Worm (Caenorhabditis elegans) whole organism, L4 larva: ENCODE measurements around the gene miz-1.

Experiments
- F10B5.3 ChIP-seq: sonication (generic microtip); optimal IDR thresholded peaks from 2 replicates; lab custom pipeline; 2016; ENCODE audit warnings: mild to moderate bottlenecking, missing genetic modification characterization, missing compliant biosample characterization
- F26F4.8 ChIP-seq: fragments of 200-800 bp; sonication (Bioruptor generic); conservative IDR thresholded peaks from 2 replicates; pipeline ENCODE4 v1.3.6; 2022; ENCODE audit warnings: missing genetic modification characterization, missing compliant biosample characterization
- F49E8.2 ChIP-seq: sonication (generic microtip); optimal IDR thresholded peaks from 2 replicates; lab custom pipeline; 2016; ENCODE audit warnings: missing compliant biosample characterization, mild to moderate bottlenecking, missing genetic modification characterization, borderline replicate concordance
- T20F7.1 ChIP-seq: fragments of 200-800 bp; sonication (Bioruptor generic); optimal IDR thresholded peaks from 2 replicates; lab custom pipeline; 2018; ENCODE audit warnings: mild to moderate bottlenecking, missing genetic modification characterization, missing compliant biosample characterization
- T26A8.4 ChIP-seq: fragments of 200-800 bp; sonication (Bioruptor generic); IDR thresholded peaks from 2 replicates; pipeline ENCODE4 v1.3.6; 2022; ENCODE audit warnings: missing genetic modification characterization, missing compliant biosample characterization
- Y105C5A.15 ChIP-seq: fragments of 200-800 bp; sonication (Bioruptor generic); IDR thresholded peaks from 2 replicates; pipeline ENCODE4 v1.3.6; 2022; ENCODE audit warnings: missing genetic modification characterization, missing compliant biosample characterization
- Y5F2A.4 ChIP-seq: fragments of 200-800 bp; sonication (Bioruptor generic); optimal IDR thresholded peaks from 2 replicates; lab custom pipeline; 2018; ENCODE audit warnings: mild to moderate bottlenecking, missing genetic modification characterization, missing compliant biosample characterization
- Y75B8A.6 ChIP-seq: fragments of 200-800 bp; sonication (Bioruptor generic); IDR thresholded peaks from 2 replicates; pipeline ENCODE4 v1.3.6; 2022; ENCODE audit warnings: missing genetic modification reagents, missing genetic modification characterization, missing compliant biosample characterization
- ZK337.2 ChIP-seq: fragments of 200-800 bp; sonication (Bioruptor generic); IDR thresholded peaks from 2 replicates; pipeline ENCODE4 v1.3.6; 2022; ENCODE audit warnings: missing genetic modification reagents, missing genetic modification characterization, missing compliant biosample characterization
- aha-1 ChIP-seq: fragments of 150-350 bp; peaks from one replicate; lab custom pipeline; 2014; ENCODE audit warnings: missing biosample characterization, missing genetic modification characterization
- aly-2 ChIP-seq: sonication (generic microtip); optimal IDR thresholded peaks from 2 replicates; lab custom pipeline; 2018; ENCODE audit warnings: missing biosample characterization, missing genetic modification characterization
- arid-1 ChIP-seq: fragments of 200-800 bp; sonication (Bioruptor generic); conservative IDR thresholded peaks from 2 replicates; pipeline ENCODE4 v1.3.6; 2022; ENCODE audit warnings: missing genetic modification reagents, missing genetic modification characterization, missing compliant biosample characterization
- ceh-20 ChIP-seq: fragments of 200-800 bp; sonication (Bioruptor generic); IDR thresholded peaks from 2 replicates; pipeline ENCODE4 v1.3.6; 2022; ENCODE audit warnings: missing genetic modification reagents, missing genetic modification characterization, missing compliant biosample characterization
- ces-1 ChIP-seq: fragments of 150-350 bp; sonication (generic microtip); optimal IDR thresholded peaks from 4 replicates; lab custom pipeline; 2014; ENCODE audit warnings: missing biosample characterization, missing genetic modification reagents, missing genetic modification characterization
- daf-19 ChIP-seq: fragments of 200-800 bp; sonication (Bioruptor generic); conservative IDR thresholded peaks from 2 replicates; pipeline ENCODE4 v1.3.6; 2022; ENCODE audit warnings: missing genetic modification characterization, missing compliant biosample characterization
- daf-8 ChIP-seq: fragments of 200-800 bp; sonication (Bioruptor generic); IDR thresholded peaks from 2 replicates; pipeline ENCODE4 v1.3.6; 2022; ENCODE audit warnings: missing genetic modification characterization, missing compliant biosample characterization
- dmd-9 ChIP-seq: fragments of 200-800 bp; sonication (Bioruptor generic); IDR thresholded peaks from 2 replicates; pipeline ENCODE4 v1.3.6; 2022; ENCODE audit warnings: missing genetic modification reagents, missing genetic modification characterization, missing compliant biosample characterization
- fos-1 ChIP-seq: fragments of 150-350 bp; optimal IDR thresholded peaks from 2 replicates; lab custom pipeline; 2014; ENCODE audit warnings: missing biosample characterization, missing genetic modification characterization
- gei-8 ChIP-seq: fragments of 200-800 bp; sonication (Bioruptor generic); optimal IDR thresholded peaks from 2 replicates; lab custom pipeline; 2018; ENCODE audit warnings: mild to moderate bottlenecking, missing genetic modification characterization, missing compliant biosample characterization
- hlh-11 ChIP-seq: fragments of 200-800 bp; sonication (Bioruptor generic); optimal IDR thresholded peaks from 2 replicates; lab custom pipeline; 2018; ENCODE audit warnings: mild to moderate bottlenecking, missing genetic modification characterization, missing compliant biosample characterization
- hlh-30 ChIP-seq: sonication (generic microtip); optimal IDR thresholded peaks from 2 replicates; lab custom pipeline; 2017; ENCODE audit warnings: antibody characterized with exemption, mild to moderate bottlenecking, missing genetic modification characterization, missing compliant biosample characterization; ENCODE audit not compliant: insufficient read depth
- hmg-1.1 ChIP-seq: fragments of 200-800 bp; sonication (Bioruptor generic); IDR thresholded peaks from 2 replicates; pipeline ENCODE4 v1.3.6; 2022; ENCODE audit warnings: missing genetic modification reagents, missing genetic modification characterization, missing compliant biosample characterization
- lim-7 ChIP-seq: fragments of 200-800 bp; sonication (Bioruptor generic); IDR thresholded peaks from 2 replicates; pipeline ENCODE4 v1.3.6; 2022; ENCODE audit warnings: missing genetic modification characterization, missing compliant biosample characterization
- lin-13 ChIP-seq: fragments of 150-350 bp; optimal IDR thresholded peaks from 2 replicates; lab custom pipeline; 2014; ENCODE audit warnings: missing biosample characterization, missing genetic modification reagents, missing genetic modification characterization
- lin-15B ChIP-seq: fragments of 150-350 bp; sonication (generic microtip); optimal IDR thresholded peaks from 3 replicates; lab custom pipeline; 2014; ENCODE audit warnings: missing biosample characterization, missing genetic modification characterization
- lin-29 ChIP-seq: fragments of 200-800 bp; sonication (Bioruptor generic); IDR thresholded peaks from 2 replicates; pipeline ENCODE4 v1.3.6; 2022; ENCODE audit warnings: missing genetic modification reagents, missing genetic modification characterization, missing compliant biosample characterization
- lin-38 ChIP-seq: fragments of 200-800 bp; sonication (Bioruptor generic); IDR thresholded peaks from 2 replicates; pipeline ENCODE4 v1.3.6; 2022; ENCODE audit warnings: missing genetic modification reagents, missing genetic modification characterization, missing compliant biosample characterization
- lin-39 ChIP-seq: fragments of 150-350 bp; optimal IDR thresholded peaks from 2 replicates; lab custom pipeline; 2014; ENCODE audit warnings: missing biosample characterization, missing genetic modification reagents, missing genetic modification characterization
- madf-5 ChIP-seq, 2 experiments: fragments of 200-800 bp; sonication (Bioruptor generic); IDR thresholded peaks; 2 replicates each; pipeline ENCODE4 v1.3.6; 2022; ENCODE audit warnings: missing compliant biosample characterization in 2 of 2, missing genetic modification characterization in 2 of 2
- madf-9 ChIP-seq: fragments of 200-800 bp; sonication (Bioruptor generic); conservative IDR thresholded peaks from 2 replicates; pipeline ENCODE4 v1.3.6; 2022; ENCODE audit warnings: missing genetic modification reagents, missing genetic modification characterization, missing compliant biosample characterization
- mep-1 ChIP-seq: fragments of 150-350 bp; sonication (generic microtip); optimal IDR thresholded peaks from 3 replicates; lab custom pipeline; 2014; ENCODE audit warnings: missing biosample characterization, missing genetic modification characterization
- mes-2 ChIP-seq: sonication (generic microtip); optimal IDR thresholded peaks from 2 replicates; lab custom pipeline; 2016; ENCODE audit warnings: missing genotype, mild to moderate bottlenecking, missing genetic modification characterization, missing compliant biosample characterization; ENCODE audit not compliant: poor library complexity, severe bottlenecking
- mxl-3 ChIP-seq: fragments of 200-800 bp; sonication (Bioruptor generic); optimal IDR thresholded peaks from 2 replicates; lab custom pipeline; 2018; ENCODE audit warnings: mild to moderate bottlenecking, missing genetic modification characterization, missing compliant biosample characterization
- nhr-102 ChIP-seq: sonication (generic microtip); optimal IDR thresholded peaks from 2 replicates; lab custom pipeline; 2016; ENCODE audit warnings: mild to moderate bottlenecking, missing genetic modification characterization, moderate library complexity, missing compliant biosample characterization
- nhr-111 ChIP-seq: fragments of 200-800 bp; sonication (Bioruptor generic); optimal IDR thresholded peaks from 2 replicates; lab custom pipeline; 2018; ENCODE audit warnings: mild to moderate bottlenecking, missing genetic modification characterization, missing compliant biosample characterization
- nhr-237 ChIP-seq: sonication (generic microtip); optimal IDR thresholded peaks from 2 replicates; lab custom pipeline; 2017; ENCODE audit warnings: missing biosample characterization, missing genetic modification characterization
- nhr-25 ChIP-seq: sonication (generic microtip); optimal IDR thresholded peaks from 2 replicates; lab custom pipeline; 2017; ENCODE audit warnings: missing genetic modification characterization, mild to moderate bottlenecking, missing compliant biosample characterization, antibody characterized with exemption, moderate library complexity, borderline replicate concordance; ENCODE audit not compliant: insufficient read depth
- nhr-28 ChIP-seq: fragments of 150-350 bp; optimal IDR thresholded peaks from 2 replicates; lab custom pipeline; 2014; ENCODE audit warnings: missing biosample characterization, missing genetic modification characterization
- php-3 ChIP-seq: fragments of 200-800 bp; sonication (Bioruptor generic); IDR thresholded peaks from 2 replicates; pipeline ENCODE4 v1.3.6; 2022; ENCODE audit warnings: missing genetic modification reagents, missing genetic modification characterization, missing compliant biosample characterization
- rbr-2 ChIP-seq: sonication (generic microtip); optimal IDR thresholded peaks from 2 replicates; lab custom pipeline; 2016; ENCODE audit warnings: missing genotype, missing genetic modification characterization, missing compliant biosample characterization
- sdz-12 ChIP-seq: fragments of 200-800 bp; sonication (Bioruptor generic); optimal IDR thresholded peaks from 2 replicates; lab custom pipeline; 2018; ENCODE audit warnings: mild to moderate bottlenecking, missing genetic modification characterization, missing compliant biosample characterization
- set-16 ChIP-seq: fragments of 200-800 bp; sonication (Bioruptor generic); IDR thresholded peaks from 2 replicates; pipeline ENCODE4 v1.3.6; 2022; ENCODE audit warnings: missing genetic modification reagents, missing genetic modification characterization, missing compliant biosample characterization
- spr-3 ChIP-seq: fragments of 200-800 bp; sonication (Bioruptor generic); optimal IDR thresholded peaks from 2 replicates; lab custom pipeline; 2018; ENCODE audit warnings: mild to moderate bottlenecking, missing genetic modification characterization, missing compliant biosample characterization
- tag-97 ChIP-seq: fragments of 200-800 bp; sonication (Bioruptor generic); IDR thresholded peaks from 2 replicates; pipeline ENCODE4 v1.3.6; 2022; ENCODE audit warnings: missing genetic modification characterization, missing compliant biosample characterization
- tra-1 ChIP-seq: fragments of 200-800 bp; sonication (Bioruptor generic); IDR thresholded peaks from 2 replicates; pipeline ENCODE4 v1.3.6; 2022; ENCODE audit warnings: missing genetic modification reagents, missing genetic modification characterization, missing compliant biosample characterization
- zip-11 ChIP-seq: fragments of 200-800 bp; sonication (Bioruptor generic); IDR thresholded peaks from 2 replicates; pipeline ENCODE4 v1.3.6; 2022; ENCODE audit warnings: missing genetic modification characterization, missing compliant biosample characterization
- zip-2 ChIP-seq: fragments of 150-350 bp; optimal IDR thresholded peaks from 2 replicates; lab custom pipeline; 2014; ENCODE audit warnings: missing biosample characterization, missing genetic modification characterization

miz-1 gene

ce11 chrIV:10810820-10811219 is 1.4 kb upstream of the miz-1 start (continued):
- TF ChIP-seq tra-1, result 0 out of 2 replicates have a peak, but pooled peaks have one; percentile 35
- TF ChIP-seq Y5F2A.4, result no peak
- no peak for TF ChIP-seq ces-1 (GFP tag; lab: Kevin White, UChicago)
- no peak for TF ChIP-seq nhr-102 (tag; lab: Kevin White, UChicago)
- no peak for TF ChIP-seq spr-3 (GFP tag; lab: Kevin White, UChicago)
- no peak for TF ChIP-seq mes-2
- TF ChIP-seq lin-29, result no peak

DNA sequence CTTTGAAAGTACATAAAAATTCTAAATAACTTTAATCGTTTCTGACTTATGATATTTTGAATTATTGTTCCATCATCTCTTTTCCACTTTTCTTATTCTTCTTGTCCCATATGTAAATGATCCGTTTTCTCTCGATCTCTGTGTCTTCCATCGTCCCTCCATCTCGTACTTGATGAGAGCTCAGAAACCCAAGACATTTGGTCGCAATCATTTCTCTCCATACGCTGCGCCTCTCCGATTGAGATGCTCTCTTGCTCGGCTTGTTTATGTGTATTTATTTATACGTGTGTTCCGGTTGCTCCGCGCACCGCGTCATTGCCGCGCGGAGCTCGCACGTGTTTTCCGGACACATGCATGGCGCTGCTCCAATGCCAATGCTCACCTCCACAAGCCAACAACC is 811 bp upstream of the miz-1 start:
- TF ChIP-seq madf-9 (GFP tag; lab: Robert Waterston, UW) (peak; percentile 64), aha-1 (tag; lab: Kevin White, UChicago) (peak; percentile 76), zip-2 (no peak), lin-38 (0 out of 2 replicates have a peak, but pooled peaks have one; percentile 12), daf-8 (GFP tag; lab: Robert Waterston, UW) (no peak), set-16 (GFP tag; lab: Robert Waterston, UW) (peak; percentile 21; the same call in 1 of the 2 replicates), hlh-11 (peak; percentile 7)

- TF ChIP-seq T20F7.1 (GFP tag; lab: Kevin White, UChicago) (no peak), lin-15B (no peak), Y5F2A.4 (no peak), rbr-2 (no peak), php-3 (GFP tag; lab: Robert Waterston, UW) (no peak), lim-7 (no peak), F49E8.2 (no peak), tag-97 (no peak), arid-1 (GFP tag; lab: Robert Waterston, UW) (no peak), zip-11 (GFP tag; lab: Robert Waterston, UW) (no peak), hlh-11 (no peak), hmg-1.1 (GFP tag; lab: Robert Waterston, UW) (no peak), sdz-12 (GFP tag; lab: Kevin White, UChicago) (no peak), nhr-25 (peak; percentile 55), mes-2 (no peak), mep-1 (tag; lab: Kevin White, UChicago) (peak; percentile 12), dmd-9 (GFP tag; lab: Robert Waterston, UW) (no peak), aly-2 (tag; lab: Kevin White, UChicago) (no peak), spr-3 (GFP tag; lab: Kevin White, UChicago) (no peak), mxl-3 (no peak), nhr-28 (tag; lab: Kevin White, UChicago) (peak; percentile 50)
Observed at ce11 chrIV:10815950-10816349, 3.8 kb downstream of the miz-1 start.

DNA sequence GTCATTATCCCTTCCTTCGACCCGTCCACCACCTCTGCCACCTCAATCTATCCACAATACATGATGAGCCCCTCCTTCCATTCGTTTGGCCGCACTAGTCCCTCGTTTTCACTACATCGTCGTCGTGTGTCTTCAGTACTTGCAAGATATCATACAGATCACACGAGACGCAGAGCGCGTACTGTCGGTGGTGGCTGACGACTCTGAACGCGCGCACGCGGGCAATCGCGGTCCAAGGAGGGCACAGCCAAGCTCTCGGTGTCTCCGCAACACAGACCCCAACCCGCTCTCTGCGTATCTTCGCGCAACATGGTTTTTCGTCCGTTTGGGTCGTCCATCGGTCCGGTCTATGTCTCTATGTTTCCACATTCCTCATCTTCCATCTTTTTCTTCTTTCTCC is 4.8 kb downstream of the miz-1 start:
- TF ChIP-seq Y105C5A.15 (GFP tag; lab: Robert Waterston, UW) (no peak), hmg-1.1 (GFP tag; lab: Robert Waterston, UW) (0 out of 2 replicates have a peak, but pooled peaks have one; percentile 21), nhr-237 (tag; lab: Kevin White, UChicago) (no peak), madf-5 (GFP tag; IDR thresholded peaks at IDR 0.05; lab: Robert Waterston, UW) (no peak), ceh-20 (GFP tag; lab: Robert Waterston, UW) (no peak), daf-8 (GFP tag; lab: Robert Waterston, UW) (no peak), F26F4.8 (GFP tag; lab: Robert Waterston, UW) (no peak), fos-1 (tag; lab: Kevin White, UChicago) (no peak), lin-13 (no peak), nhr-111 (GFP tag; lab: Kevin White, UChicago) (no peak), ZK337.2 (GFP tag; lab: Robert Waterston, UW) (no peak), tag-97 (no peak), F10B5.3 (tag; lab: Kevin White, UChicago) (no peak), Y75B8A.6 (GFP tag; lab: Robert Waterston, UW) (no peak), mxl-3 (peak; percentile 55), hlh-30 (tag; lab: Kevin White, UChicago) (peak; percentile 48), gei-8 (GFP tag; lab: Kevin White, UChicago) (no peak), lim-7 (peak; percentile 61; the same call in 1 of the 2 replicates), mes-2 (no peak), daf-19 (GFP tag; lab: Robert Waterston, UW) (no peak), Y5F2A.4 (no peak), T26A8.4 (GFP tag; lab: Robert Waterston, UW) (no peak), lin-39 (tag; lab: Kevin White, UChicago) (no peak)
